Worm (Caenorhabditis elegans) whole organism, midembryonic: ENCODE results near the gene ZC449.1.

ENCODE experiments used
- flt-1 ChIP-seq: fragments of 200-800 bp; sonication (Bioruptor generic); IDR thresholded peaks from 2 replicates; pipeline ENCODE4 v1.3.6; 2022; ENCODE audit warnings: missing genetic modification characterization, missing compliant biosample characterization
- klf-2 ChIP-seq: fragments of 200-800 bp; sonication (Bioruptor generic); conservative IDR thresholded peaks from 2 replicates; pipeline ENCODE4 v1.3.6; 2022; ENCODE audit warnings: missing genetic modification reagents, missing genetic modification characterization, missing compliant biosample characterization
- ref-1 ChIP-seq: fragments of 200-800 bp; sonication (Bioruptor generic); conservative IDR thresholded peaks from 2 replicates; pipeline ENCODE4 v1.3.6; 2022; ENCODE audit warnings: missing genetic modification reagents, missing genetic modification characterization, missing compliant biosample characterization
- tab-1 ChIP-seq: fragments of 200-800 bp; sonication (Bioruptor generic); IDR thresholded peaks from 2 replicates; pipeline ENCODE4 v1.3.6; 2022; ENCODE audit warnings: missing genetic modification characterization, missing compliant biosample characterization
- ztf-29 ChIP-seq: fragments of 200-800 bp; sonication (Bioruptor generic); IDR thresholded peaks from 2 replicates; pipeline ENCODE4 v1.3.6; 2022; ENCODE audit warnings: missing genetic modification reagents, missing genetic modification characterization, missing compliant biosample characterization

DNA sequence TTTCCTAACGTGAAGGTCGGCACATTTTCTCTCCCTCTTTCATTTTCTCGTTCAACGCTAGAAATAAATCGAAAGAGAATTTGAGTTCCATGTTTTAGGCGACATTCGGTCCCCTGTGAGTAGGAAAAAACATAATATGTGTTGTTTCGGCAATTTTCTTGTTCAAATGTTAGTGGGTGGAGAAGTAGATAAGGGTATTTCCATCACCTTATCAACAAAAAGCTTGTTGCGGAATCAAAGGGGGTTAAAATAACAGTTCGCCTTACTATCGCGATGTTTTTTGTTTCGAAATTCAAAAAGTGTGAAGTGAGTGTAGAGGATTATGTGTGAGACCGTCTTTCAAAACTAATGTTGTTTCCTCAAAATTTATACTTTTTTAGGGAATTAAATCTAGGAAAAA lies 42.6 kb upstream of the ZC449.1 start:
- TF ChIP-seq flt-1 (no peak), ztf-29 (GFP tag; lab: Robert Waterston, UW) (no peak), ref-1 (GFP tag; lab: Robert Waterston, UW) (no peak), tab-1 (GFP tag; lab: Robert Waterston, UW) (no peak), klf-2 (GFP tag; lab: Robert Waterston, UW) (no peak)
